Worm (Caenorhabditis elegans): Measurements from ENCODE around the gene C01G6.3.

ce11 chrII:9277153-9277552, 7.5 kb downstream of the C01G6.3 start:
- no peak for TF ChIP-seq ref-1 (GFP tag; conservative IDR thresholded peaks at IDR 0.05)
- TF ChIP-seq ztf-29 (GFP tag; IDR thresholded peaks at IDR 0.05): no peak
- TF ChIP-seq flt-1 (GFP tag; IDR thresholded peaks at IDR 0.05): no peak
- TF ChIP-seq med-1 (GFP tag; optimal IDR thresholded peaks at IDR 0.05; ENCODE audit: insufficient read depth): no peak
- no peak for TF ChIP-seq tab-1 (GFP tag; IDR thresholded peaks at IDR 0.05)
- TF ChIP-seq ztf-23 (GFP tag; IDR thresholded peaks at IDR 0.05): no peak
